Fruit fly (Drosophila melanogaster) whole organism, embryonic: ENCODE data around the gene Polr3I.
A peak's percentile ranks its signal among the peaks of the same experiment; 100 is the strongest.

Experiments used
- Ada2b ChIP-seq: fragments of 200-800 bp; sonication (Bioruptor generic); IDR thresholded peaks from 2 replicates; pipeline ENCODE4 v1.3.6; 2022; ENCODE audit warnings: missing biosample characterization, missing genetic modification characterization
- Antp ChIP-seq: fragments of 200-800 bp; sonication (Bioruptor generic); optimal IDR thresholded peaks from 3 replicates; lab custom pipeline; 2016; ENCODE audit warnings: missing biosample characterization, missing genetic modification characterization
- Atf3 ChIP-seq: fragments of 200-800 bp; sonication (Bioruptor generic); optimal IDR thresholded peaks from 3 replicates; lab custom pipeline; 2016; ENCODE audit warnings: missing biosample characterization, missing genetic modification characterization
- C15 ChIP-seq: fragments of 200-800 bp; sonication (Bioruptor generic); IDR thresholded peaks from 3 replicates; pipeline ENCODE4 v1.3.6; 2022; ENCODE audit warnings: missing biosample characterization, missing genetic modification characterization
- CG10147 ChIP-seq: fragments of 200-800 bp; sonication (Bioruptor generic); optimal IDR thresholded peaks from 2 replicates; lab custom pipeline; 2019; ENCODE audit warnings: missing biosample characterization, mild to moderate bottlenecking, missing genetic modification characterization, moderate library complexity
- CG11504 ChIP-seq: fragments of 200-800 bp; sonication (Bioruptor generic); optimal IDR thresholded peaks from 3 replicates; lab custom pipeline; 2019; ENCODE audit warnings: missing biosample characterization, mild to moderate bottlenecking, missing genetic modification characterization, moderate library complexity
- CG12219 ChIP-seq: fragments of 200-800 bp; sonication (Bioruptor generic); optimal IDR thresholded peaks from 3 replicates; lab custom pipeline; 2018; ENCODE audit warnings: missing biosample characterization, mild to moderate bottlenecking, missing genetic modification characterization
- CG12942 ChIP-seq: fragments of 200-800 bp; sonication (Bioruptor generic); optimal IDR thresholded peaks from 3 replicates; lab custom pipeline; 2016; ENCODE audit warnings: missing biosample characterization, missing genetic modification characterization
- CG14014 ChIP-seq: fragments of 200-800 bp; sonication (Bioruptor generic); IDR thresholded peaks from 2 replicates; pipeline ENCODE4 v1.3.6; 2022; ENCODE audit warnings: missing biosample characterization, missing genetic modification characterization
- CG14441 ChIP-seq: fragments of 200-800 bp; sonication (Bioruptor generic); IDR thresholded peaks from 2 replicates; pipeline ENCODE4 v1.3.6; 2022; ENCODE audit warnings: missing biosample characterization, missing genetic modification characterization
- CG15479 ChIP-seq: fragments of 200-800 bp; sonication (Bioruptor generic); optimal IDR thresholded peaks from 3 replicates; lab custom pipeline; 2019; ENCODE audit warnings: missing biosample characterization, mild to moderate bottlenecking, missing genetic modification characterization, moderate library complexity
- CG16813 ChIP-seq: fragments of 200-800 bp; sonication (Bioruptor generic); IDR thresholded peaks from 3 replicates; pipeline ENCODE4 v1.3.6; 2022; ENCODE audit warnings: missing biosample characterization, missing genetic modification characterization; ENCODE audit not compliant: partially characterized antibody
- CG16863 ChIP-seq: fragments of 200-800 bp; sonication (Bioruptor generic); optimal IDR thresholded peaks from 3 replicates; lab custom pipeline; 2016; ENCODE audit warnings: missing biosample characterization, missing genetic modification characterization
- CG17385 ChIP-seq: fragments of 200-800 bp; sonication (Bioruptor generic); optimal IDR thresholded peaks from 3 replicates; lab custom pipeline; 2018; ENCODE audit warnings: missing biosample characterization, mild to moderate bottlenecking, missing genetic modification characterization
- CG17612 ChIP-seq: fragments of 200-800 bp; sonication (Bioruptor generic); IDR thresholded peaks from 2 replicates; pipeline ENCODE4 v1.3.6; 2022; ENCODE audit warnings: missing biosample characterization, missing genetic modification characterization
- CG18262 ChIP-seq: fragments of 200-800 bp; optimal IDR thresholded peaks from 3 replicates; lab custom pipeline; 2019; ENCODE audit warnings: missing biosample characterization, mild to moderate bottlenecking, missing genetic modification characterization, moderate library complexity
- CG2889 ChIP-seq: fragments of 200-800 bp; sonication (Bioruptor generic); IDR thresholded peaks from 3 replicates; pipeline ENCODE4 v1.3.6; 2022; ENCODE audit warnings: missing biosample characterization, missing genetic modification characterization
- CG31224 ChIP-seq: fragments of 200-800 bp; sonication (Bioruptor generic); IDR thresholded peaks from 2 replicates; pipeline ENCODE4 v1.3.6; 2022; ENCODE audit warnings: missing biosample characterization, missing genetic modification characterization
- CG4424 ChIP-seq: fragments of 200-800 bp; sonication (Bioruptor generic); optimal IDR thresholded peaks from 3 replicates; lab custom pipeline; 2016; ENCODE audit warnings: missing biosample characterization, missing genetic modification characterization
- CG5953 ChIP-seq: fragments of 200-800 bp; sonication (Bioruptor generic); IDR thresholded peaks from 2 replicates; pipeline ENCODE4 v1.3.6; 2022; ENCODE audit warnings: missing biosample characterization, missing genetic modification characterization
- CG6689 ChIP-seq: fragments of 200-800 bp; sonication (Bioruptor generic); IDR thresholded peaks from 2 replicates; pipeline ENCODE4 v1.3.6; 2022; ENCODE audit warnings: missing biosample characterization, missing genetic modification characterization
- CG7357 ChIP-seq: fragments of 200-800 bp; sonication (Bioruptor generic); IDR thresholded peaks from 3 replicates; pipeline ENCODE4 v1.3.6; 2022; ENCODE audit warnings: missing biosample characterization, missing genetic modification characterization
- CG7556 ChIP-seq: fragments of 200-800 bp; sonication (Bioruptor generic); optimal IDR thresholded peaks from 2 replicates; lab custom pipeline; 2017; ENCODE audit warnings: missing biosample characterization, mild to moderate bottlenecking, missing genetic modification characterization
- CG8388 ChIP-seq: fragments of 200-800 bp; sonication (Bioruptor generic); optimal IDR thresholded peaks from 2 replicates; lab custom pipeline; 2019; ENCODE audit warnings: missing biosample characterization, mild to moderate bottlenecking, missing genetic modification characterization, moderate library complexity
- CG9437 ChIP-seq: fragments of 200-800 bp; sonication (Bioruptor generic); optimal IDR thresholded peaks from 2 replicates; lab custom pipeline; 2018; ENCODE audit warnings: missing biosample characterization, mild to moderate bottlenecking, missing genetic modification characterization
- CG9876 ChIP-seq: fragments of 200-800 bp; sonication (Bioruptor generic); optimal IDR thresholded peaks from 2 replicates; lab custom pipeline; 2016; ENCODE audit warnings: missing biosample characterization, missing genetic modification characterization
- CTCF ChIP-seq: fragments of 200-800 bp; sonication (Bioruptor generic); optimal IDR thresholded peaks from 2 replicates; lab custom pipeline; 2017; ENCODE audit warnings: missing biosample characterization, mild to moderate bottlenecking, missing genetic modification characterization, moderate library complexity
- D19A ChIP-seq: fragments of 200-800 bp; optimal IDR thresholded peaks from 3 replicates; lab custom pipeline; 2019; ENCODE audit warnings: missing biosample characterization, mild to moderate bottlenecking, missing genetic modification characterization, moderate library complexity
- Deaf1 ChIP-seq: fragments of 200-800 bp; optimal IDR thresholded peaks from 3 replicates; lab custom pipeline; 2019; ENCODE audit warnings: missing biosample characterization, mild to moderate bottlenecking, missing genetic modification characterization, moderate library complexity
- Hand ChIP-seq: fragments of 200-800 bp; sonication (Bioruptor generic); optimal IDR thresholded peaks from 2 replicates; lab custom pipeline; 2017; ENCODE audit warnings: mild to moderate bottlenecking, missing biosample characterization, missing genetic modification reagents, missing genetic modification characterization
- Oli ChIP-seq: fragments of 200-800 bp; sonication (Bioruptor generic); optimal IDR thresholded peaks from 2 replicates; lab custom pipeline; 2018; ENCODE audit warnings: missing biosample characterization, mild to moderate bottlenecking, missing genetic modification characterization, moderate library complexity
- Sox100B ChIP-seq: fragments of 200-800 bp; sonication (Bioruptor generic); optimal IDR thresholded peaks from 3 replicates; lab custom pipeline; 2018; ENCODE audit warnings: missing biosample characterization, mild to moderate bottlenecking, missing genetic modification characterization
- Xbp1 ChIP-seq: fragments of 200-800 bp; sonication (Bioruptor generic); optimal IDR thresholded peaks from 3 replicates; lab custom pipeline; 2016; ENCODE audit warnings: missing biosample characterization, mild to moderate bottlenecking, missing genetic modification characterization
- ap ChIP-seq: fragments of 200-800 bp; sonication (Bioruptor generic); IDR thresholded peaks from 2 replicates; pipeline ENCODE4 v1.3.6; 2022; ENCODE audit warnings: missing biosample characterization, missing genetic modification characterization
- ase ChIP-seq: fragments of 200-800 bp; sonication (Bioruptor generic); IDR thresholded peaks from 3 replicates; pipeline ENCODE4 v1.3.6; 2022; ENCODE audit warnings: missing biosample characterization, missing genetic modification characterization
- bsh ChIP-seq, 2 experiments: fragments of 200-800 bp; sonication (Bioruptor generic); optimal IDR thresholded peaks; 2 replicates each; lab custom pipeline; 2017 to 2018; ENCODE audit warnings: mild to moderate bottlenecking in 2 of 2, missing biosample characterization in 2 of 2, missing genetic modification characterization in 2 of 2, moderate library complexity in 1 of 2
- dmrt99B ChIP-seq: fragments of 200-800 bp; sonication (Bioruptor generic); optimal IDR thresholded peaks from 2 replicates; lab custom pipeline; 2018; ENCODE audit warnings: missing biosample characterization, mild to moderate bottlenecking, missing genetic modification characterization, moderate library complexity
- gem ChIP-seq: fragments of 200-800 bp; sonication (Bioruptor generic); optimal IDR thresholded peaks from 2 replicates; lab custom pipeline; 2019; ENCODE audit warnings: missing biosample characterization, mild to moderate bottlenecking, missing genetic modification characterization, moderate library complexity
- mirr ChIP-seq: fragments of 200-800 bp; sonication (Bioruptor generic); optimal IDR thresholded peaks from 3 replicates; lab custom pipeline; 2018; ENCODE audit warnings: missing biosample characterization, mild to moderate bottlenecking, missing genetic modification characterization
- pan ChIP-seq, 4 experiments: fragments of >200 bp in 3 of 4; fragments of 200-800 bp in 1 of 4; sonication (Bioruptor generic) in 1 of 4; optimal IDR thresholded peaks in 3 of 4; IDR thresholded peaks in 1 of 4; 2 replicates each; pipeline versions ENCODE4 v1.3.6 to Lab custom; 2017 to 2022; ENCODE audit warnings: missing biosample characterization in 2 of 4, missing genetic modification characterization in 2 of 4, mixed read lengths in 1 of 4
- peb ChIP-seq: fragments of 200-800 bp; sonication (Bioruptor generic); IDR thresholded peaks from 2 replicates; pipeline ENCODE4 v1.3.6; 2022; ENCODE audit warnings: missing biosample characterization, missing genetic modification characterization
- sim ChIP-seq: fragments of 200-800 bp; sonication (Bioruptor generic); IDR thresholded peaks from 2 replicates; pipeline ENCODE4 v1.3.6; 2022; ENCODE audit warnings: missing biosample characterization, missing genetic modification characterization
- stc ChIP-seq: fragments of 200-800 bp; sonication (Bioruptor generic); IDR thresholded peaks from 2 replicates; pipeline ENCODE4 v1.3.6; 2022; ENCODE audit warnings: missing biosample characterization, missing genetic modification characterization
- ttk ChIP-seq: fragments of 200-800 bp; sonication (Bioruptor generic); IDR thresholded peaks from 2 replicates; pipeline ENCODE4 v2.1.2; 2022; ENCODE audit warnings: missing biosample characterization, missing genetic modification characterization
- unpg ChIP-seq: fragments of 200-800 bp; sonication (Bioruptor generic); optimal IDR thresholded peaks from 3 replicates; lab custom pipeline; 2018; ENCODE audit warnings: missing biosample characterization, mild to moderate bottlenecking, missing genetic modification characterization, moderate library complexity
- vvl ChIP-seq: fragments of 200-800 bp; sonication (Bioruptor generic); IDR thresholded peaks from 2 replicates; pipeline ENCODE4 v1.3.6; 2022; ENCODE audit warnings: missing biosample characterization, missing genetic modification characterization
- wdn ChIP-seq: fragments of 200-800 bp; sonication (Bioruptor generic); IDR thresholded peaks from 2 replicates; pipeline ENCODE4 v1.3.6; 2022; ENCODE audit warnings: missing biosample characterization, missing genetic modification characterization

The Polr3I gene

dm6 chrX:16854746-16855145, 29.6 kb upstream of the Polr3I start (continued):
- TF ChIP-seq CG12219 (GFP tag; lab: Kevin White, UChicago) (peak; percentile 45), Atf3 (GFP tag; lab: Kevin White, UChicago) (no peak), CG2889 (GFP tag; lab: Robert Waterston, UW) (no peak), sim (GFP tag; lab: Robert Waterston, UW) (no peak), stc (GFP tag; lab: Robert Waterston, UW) (peak; percentile 52), CG17385 (peak; percentile 50), CG8388 (GFP tag; lab: Kevin White, UChicago) (peak; percentile 55), CG5953 (GFP tag; lab: Robert Waterston, UW) (no peak), CG7357 (GFP tag; lab: Robert Waterston, UW) (no peak), CG16863 (GFP tag; lab: Kevin White, UChicago) (peak; percentile 6), ttk (peak; percentile 47; the same call in 1 of the 2 replicates), CG9437 (GFP tag; lab: Kevin White, UChicago) (peak; percentile 37), CG9876 (GFP tag; lab: Kevin White, UChicago) (no peak), ase (peak; percentile 14; the same call in 1 of the 3 replicates), Deaf1 (tag; lab: Kevin White, UChicago) (no peak), CTCF (peak; percentile 35), CG16813 (GFP tag; lab: Robert Waterston, UW) (no peak), CG17612 (GFP tag; lab: Robert Waterston, UW) (no peak), CG4424 (GFP tag; lab: Kevin White, UChicago) (peak; percentile 48), Hand (GFP tag; lab: Kevin White, UChicago) (no peak)

- TF ChIP-seq CG14014 (GFP tag; lab: Robert Waterston, UW): no peak
- peak; percentile 20 for TF ChIP-seq dmrt99B
- no peak for TF ChIP-seq CG15479 (GFP tag; lab: Kevin White, UChicago)
- no peak for TF ChIP-seq mirr (GFP tag; lab: Kevin White, UChicago)
- TF ChIP-seq CG11504 (tag; lab: Kevin White, UChicago): peak; percentile 16
Measured at dm6 chrX:16859732-16860131, 24.6 kb upstream of the Polr3I start.

DNA sequence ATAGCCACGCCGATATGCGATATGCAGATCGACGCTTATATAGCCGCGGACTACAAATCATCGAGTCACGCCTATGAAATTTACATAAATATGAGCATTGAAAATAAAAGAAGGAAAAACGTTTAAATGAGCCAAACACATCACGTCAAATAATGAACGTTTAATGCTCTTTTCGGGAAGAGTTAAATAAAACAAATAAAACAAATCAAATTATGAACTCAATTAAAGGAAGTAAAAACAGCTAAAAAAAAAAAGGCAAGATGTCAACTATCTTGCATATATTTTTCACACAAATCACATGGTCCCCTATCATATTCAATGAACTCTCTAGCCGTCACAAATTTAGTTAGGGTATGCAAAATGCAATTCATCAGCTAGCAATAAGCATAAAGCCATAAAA, 16.8 kb upstream of the Polr3I start:
- peak; percentile 68 for TF ChIP-seq vvl (GFP tag; lab: Robert Waterston, UW)
- TF ChIP-seq ap (GFP tag; lab: Robert Waterston, UW): 0 out of 2 replicates have a peak, but pooled peaks have one; percentile 27
- peak; percentile 38; the same call in 1 of the 2 replicates for TF ChIP-seq stc (GFP tag; lab: Robert Waterston, UW)
- TF ChIP-seq CG11504 (tag; lab: Kevin White, UChicago): peak; percentile 65
- peak; percentile 10 for TF ChIP-seq CG17385
- TF ChIP-seq CG16863 (GFP tag; lab: Kevin White, UChicago): no peak
- TF ChIP-seq Sox100B (GFP tag; lab: Kevin White, UChicago): peak; percentile 17
- TF ChIP-seq D19A (tag; lab: Kevin White, UChicago): peak; percentile 61
- TF ChIP-seq Oli (tag; lab: Kevin White, UChicago): peak; percentile 23
- TF ChIP-seq CG10147 (GFP tag; lab: Kevin White, UChicago): no peak
- TF ChIP-seq Xbp1 (GFP tag; lab: Kevin White, UChicago): peak; percentile 5
- TF ChIP-seq Ada2b (GFP tag; lab: Robert Waterston, UW): peak; percentile 20; the same call in 1 of the 2 replicates
- TF ChIP-seq CG7556 (GFP tag; lab: Kevin White, UChicago): no peak
- TF ChIP-seq ase: 0 out of 3 replicates have a peak, but pooled peaks have one; percentile 16
- no peak for TF ChIP-seq wdn (GFP tag; lab: Robert Waterston, UW)
- peak in 1 of 2 experiments; percentile 1 for TF ChIP-seq bsh (GFP tag; optimal IDR thresholded peaks at IDR 0.05; lab: Kevin White, UChicago)
- peak; percentile 30; the same call in 1 of the 2 replicates for TF ChIP-seq CG6689 (GFP tag; lab: Robert Waterston, UW)
- no peak for TF ChIP-seq CG12942 (GFP tag; lab: Kevin White, UChicago)
- no peak for TF ChIP-seq peb (GFP tag; lab: Robert Waterston, UW)
- TF ChIP-seq CG31224 (GFP tag; lab: Robert Waterston, UW): no peak
- no peak for TF ChIP-seq C15 (GFP tag; lab: Robert Waterston, UW)
- peak; percentile 53 for TF ChIP-seq CG14441 (GFP tag; lab: Robert Waterston, UW)
- TF ChIP-seq gem: peak; percentile 52
- TF ChIP-seq unpg (GFP tag; lab: Kevin White, UChicago): peak; percentile 9
- no peak for TF ChIP-seq pan (optimal IDR thresholded peaks at IDR 0.05; lab: Kevin White, UChicago)
- TF ChIP-seq pan (GFP tag; optimal IDR thresholded peaks at IDR 0.05 in 1 of 2, IDR thresholded peaks at IDR 0.05 in 1 of 2): peak in 1 of 2 experiments; percentile 26
- TF ChIP-seq CG18262 (tag; lab: Kevin White, UChicago): peak; percentile 17
- peak; percentile 5 for TF ChIP-seq Antp (GFP tag; lab: Kevin White, UChicago)
